Fruit fly (Drosophila melanogaster) whole organism, embryonic: ENCODE measurements around the gene IntS14.

ENCODE experiments used
- Ada2b ChIP-seq: fragments of 200-800 bp; sonication (Bioruptor generic); IDR thresholded peaks from 2 replicates; pipeline ENCODE4 v1.3.6; 2022; ENCODE audit warnings: missing biosample characterization, missing genetic modification characterization
- B-H1 ChIP-seq: fragments of 200-800 bp; sonication (Bioruptor generic); IDR thresholded peaks from 3 replicates; pipeline ENCODE4 v1.3.6; 2022; ENCODE audit warnings: missing biosample characterization, missing genetic modification characterization
- BtbVII ChIP-seq: fragments of 200-800 bp; sonication (Bioruptor generic); optimal IDR thresholded peaks from 3 replicates; lab custom pipeline; 2017; ENCODE audit warnings: missing biosample characterization, mild to moderate bottlenecking, missing genetic modification characterization
- CG12659 ChIP-seq: fragments of 200-800 bp; sonication (Bioruptor generic); optimal IDR thresholded peaks from 3 replicates; lab custom pipeline; 2017; ENCODE audit warnings: mild to moderate bottlenecking, missing biosample characterization, missing genetic modification reagents, missing genetic modification characterization
- CG13624 ChIP-seq: fragments of 200-800 bp; sonication (Bioruptor generic); optimal IDR thresholded peaks from 2 replicates; lab custom pipeline; 2016; ENCODE audit warnings: missing biosample characterization, missing genetic modification characterization
- CG14860 ChIP-seq: fragments of 200-800 bp; sonication (Bioruptor generic); IDR thresholded peaks from 3 replicates; pipeline ENCODE4 v1.3.6; 2022; ENCODE audit warnings: missing biosample characterization, missing genetic modification characterization; ENCODE audit not compliant: partially characterized antibody
- CG17361 ChIP-seq: fragments of 200-800 bp; sonication (Bioruptor generic); IDR thresholded peaks from 3 replicates; pipeline ENCODE4 v1.3.6; 2022; ENCODE audit warnings: missing biosample characterization, missing genetic modification characterization
- CG2678 ChIP-seq: fragments of 200-800 bp; sonication (Bioruptor generic); optimal IDR thresholded peaks from 3 replicates; lab custom pipeline; 2019; ENCODE audit warnings: missing biosample characterization, mild to moderate bottlenecking, missing genetic modification characterization, moderate library complexity
- CG32532 ChIP-seq: fragments of 200-800 bp; sonication (Bioruptor generic); IDR thresholded peaks from 2 replicates; pipeline ENCODE4 v1.3.6; 2022; ENCODE audit warnings: missing biosample characterization, missing genetic modification characterization
- CG3838 ChIP-seq: fragments of 200-800 bp; sonication (Bioruptor generic); optimal IDR thresholded peaks from 3 replicates; lab custom pipeline; 2016; ENCODE audit warnings: missing biosample characterization, missing genetic modification characterization
- CG4404 ChIP-seq: fragments of 200-800 bp; sonication (Bioruptor generic); IDR thresholded peaks from 2 replicates; pipeline ENCODE4 v1.3.6; 2022; ENCODE audit warnings: missing biosample characterization, missing genetic modification characterization
- CG6254 ChIP-seq: fragments of 200-800 bp; sonication (Bioruptor generic); optimal IDR thresholded peaks from 3 replicates; lab custom pipeline; 2017; ENCODE audit warnings: mild to moderate bottlenecking, missing biosample characterization, missing genetic modification reagents, missing genetic modification characterization
- CG6272 ChIP-seq: fragments of 200-800 bp; sonication (Bioruptor generic); IDR thresholded peaks from 2 replicates; pipeline ENCODE4 v1.3.6; 2022; ENCODE audit warnings: missing biosample characterization, missing genetic modification characterization
- CG8281 ChIP-seq: fragments of 200-800 bp; sonication (Bioruptor generic); optimal IDR thresholded peaks from 2 replicates; lab custom pipeline; 2018; ENCODE audit warnings: missing biosample characterization, mild to moderate bottlenecking, missing genetic modification characterization, moderate library complexity
- CG8765 ChIP-seq: fragments of 200-800 bp; sonication (Bioruptor generic); IDR thresholded peaks from 2 replicates; pipeline ENCODE4 v1.3.6; 2022; ENCODE audit warnings: missing biosample characterization, missing genetic modification characterization
- CG9797 ChIP-seq: fragments of 200-800 bp; sonication (Bioruptor generic); optimal IDR thresholded peaks from 3 replicates; lab custom pipeline; 2018; ENCODE audit warnings: missing biosample characterization, mild to moderate bottlenecking, missing genetic modification characterization
- ERR ChIP-seq: fragments of 200-800 bp; sonication (Bioruptor generic); optimal IDR thresholded peaks from 2 replicates; lab custom pipeline; 2016; ENCODE audit warnings: missing biosample characterization, missing genetic modification characterization
- Ets65A ChIP-seq: fragments of 200-800 bp; sonication (Bioruptor generic); peaks from one replicate; lab custom pipeline; 2016; ENCODE audit warnings: missing biosample characterization, missing genetic modification characterization
- GATAe ChIP-seq: fragments of 200-800 bp; sonication (Bioruptor generic); conservative IDR thresholded peaks from 2 replicates; pipeline ENCODE4 v1.3.6; 2022; ENCODE audit warnings: missing biosample characterization, missing genetic modification characterization
- Med ChIP-seq: fragments of 200-800 bp; sonication (Bioruptor generic); peaks from one replicate; lab custom pipeline; 2016; ENCODE audit warnings: missing biosample characterization, missing genetic modification characterization, mild to moderate bottlenecking, inconsistent platforms, moderate library complexity
- Mes4 ChIP-seq: fragments of 200-800 bp; sonication (Bioruptor generic); optimal IDR thresholded peaks from 2 replicates; lab custom pipeline; 2016; ENCODE audit warnings: missing biosample characterization, missing genetic modification characterization
- Oli ChIP-seq: fragments of 200-800 bp; sonication (Bioruptor generic); optimal IDR thresholded peaks from 2 replicates; lab custom pipeline; 2018; ENCODE audit warnings: missing biosample characterization, mild to moderate bottlenecking, missing genetic modification characterization, moderate library complexity
- Pdp1 ChIP-seq, 2 experiments: fragments of 200-800 bp; sonication (Bioruptor generic); optimal IDR thresholded peaks; 3 replicates each; lab custom pipeline; 2016; ENCODE audit warnings: missing biosample characterization in 2 of 2, missing genetic modification characterization in 2 of 2, mild to moderate bottlenecking in 1 of 2, moderate library complexity in 1 of 2
- Poxn ChIP-seq: fragments of 200-800 bp; sonication (Bioruptor generic); IDR thresholded peaks from 2 replicates; pipeline ENCODE4 v1.3.6; 2022; ENCODE audit warnings: missing biosample characterization, missing genetic modification characterization
- Rfx ChIP-seq: fragments of 200-800 bp; sonication (Bioruptor generic); IDR thresholded peaks from 2 replicates; pipeline ENCODE4 v1.3.6; 2022; ENCODE audit warnings: missing biosample characterization, missing genetic modification characterization
- ara ChIP-seq: fragments of 200-800 bp; sonication (Bioruptor generic); IDR thresholded peaks from 2 replicates; pipeline ENCODE4 v1.3.6; 2022; ENCODE audit warnings: missing biosample characterization, missing genetic modification characterization
- bab2 ChIP-seq: fragments of 200-800 bp; sonication (Bioruptor generic); optimal IDR thresholded peaks from 2 replicates; lab custom pipeline; 2016; ENCODE audit warnings: missing biosample characterization, missing genetic modification characterization
- cg ChIP-seq: fragments of 200-800 bp; sonication (Bioruptor generic); optimal IDR thresholded peaks from 3 replicates; lab custom pipeline; 2019; ENCODE audit warnings: missing biosample characterization, mild to moderate bottlenecking, missing genetic modification characterization, moderate library complexity
- corto ChIP-seq: fragments of 200-800 bp; sonication (Bioruptor generic); optimal IDR thresholded peaks from 2 replicates; lab custom pipeline; 2016; ENCODE audit warnings: missing biosample characterization, mild to moderate bottlenecking, missing genetic modification characterization, moderate library complexity
- da ChIP-seq: fragments of 200-800 bp; sonication (Bioruptor generic); optimal IDR thresholded peaks from 2 replicates; lab custom pipeline; 2016; ENCODE audit warnings: missing biosample characterization, missing genetic modification characterization
- danr ChIP-seq: fragments of 200-800 bp; sonication (Bioruptor generic); IDR thresholded peaks from 2 replicates; pipeline ENCODE4 v1.3.6; 2022; ENCODE audit warnings: missing biosample characterization, missing genetic modification characterization
- en ChIP-seq: fragments of 200-800 bp; sonication (Bioruptor generic); optimal IDR thresholded peaks from 2 replicates; lab custom pipeline; 2016; ENCODE audit warnings: missing biosample characterization, missing genetic modification characterization
- exex ChIP-seq: fragments of 200-800 bp; sonication (Bioruptor generic); optimal IDR thresholded peaks from 4 replicates; lab custom pipeline; 2018; ENCODE audit warnings: missing biosample characterization, mild to moderate bottlenecking, missing genetic modification characterization, moderate library complexity
- fd64A ChIP-seq: fragments of 200-800 bp; sonication (Bioruptor generic); optimal IDR thresholded peaks from 3 replicates; lab custom pipeline; 2018; ENCODE audit warnings: missing biosample characterization, mild to moderate bottlenecking, missing genetic modification characterization
- gcm2 ChIP-seq: fragments of 200-800 bp; sonication (Bioruptor generic); optimal IDR thresholded peaks from 2 replicates; lab custom pipeline; 2016; ENCODE audit warnings: missing biosample characterization, missing genetic modification characterization
- gt ChIP-seq: fragments of 200-800 bp; sonication (Bioruptor generic); IDR thresholded peaks from 2 replicates; pipeline ENCODE4 v1.3.6; 2022; ENCODE audit warnings: missing biosample characterization, missing genetic modification characterization
- lab ChIP-seq: fragments of 200-800 bp; sonication (Bioruptor generic); optimal IDR thresholded peaks from 3 replicates; lab custom pipeline; 2017; ENCODE audit warnings: missing biosample characterization, missing genetic modification characterization, mild to moderate bottlenecking, moderate library complexity, missing genetic modification reagents
- nmo ChIP-seq: fragments of 200-800 bp; sonication (Bioruptor generic); optimal IDR thresholded peaks from 2 replicates; lab custom pipeline; 2018; ENCODE audit warnings: missing biosample characterization, mild to moderate bottlenecking, missing genetic modification characterization, moderate library complexity
- oc ChIP-seq: fragments of 200-800 bp; sonication (Bioruptor generic); optimal IDR thresholded peaks from 2 replicates; lab custom pipeline; 2018; ENCODE audit warnings: missing biosample characterization, mild to moderate bottlenecking, missing genetic modification characterization, moderate library complexity
- org-1 ChIP-seq: fragments of 200-800 bp; sonication (Bioruptor generic); optimal IDR thresholded peaks from 2 replicates; lab custom pipeline; 2017; ENCODE audit warnings: missing biosample characterization, missing genetic modification characterization
- pan ChIP-seq, 4 experiments: fragments of >200 bp in 3 of 4; fragments of 200-800 bp in 1 of 4; sonication (Bioruptor generic) in 1 of 4; optimal IDR thresholded peaks in 3 of 4; IDR thresholded peaks in 1 of 4; 2 replicates each; pipeline versions ENCODE4 v1.3.6 to Lab custom; 2017 to 2022; ENCODE audit warnings: missing biosample characterization in 2 of 4, missing genetic modification characterization in 2 of 4, mixed read lengths in 1 of 4
- salm ChIP-seq: fragments of 200-800 bp; sonication (Bioruptor generic); optimal IDR thresholded peaks from 2 replicates; lab custom pipeline; 2018; ENCODE audit warnings: missing biosample characterization, mild to moderate bottlenecking, missing genetic modification characterization
- schlank ChIP-seq: fragments of 200-800 bp; sonication (Bioruptor generic); optimal IDR thresholded peaks from 2 replicates; lab custom pipeline; 2018; ENCODE audit warnings: missing biosample characterization, mild to moderate bottlenecking, missing genetic modification characterization
- seq ChIP-seq: fragments of 200-800 bp; sonication (Bioruptor generic); IDR thresholded peaks from 2 replicates; pipeline ENCODE4 v1.3.6; 2022; ENCODE audit warnings: missing biosample characterization, missing genetic modification characterization
- slbo ChIP-seq: fragments of 200-800 bp; sonication (Bioruptor generic); IDR thresholded peaks from 2 replicates; pipeline ENCODE4 v1.3.6; 2022; ENCODE audit warnings: missing biosample characterization, missing genetic modification characterization
- slp2 ChIP-seq: fragments of 200-800 bp; sonication (Bioruptor generic); optimal IDR thresholded peaks from 2 replicates; lab custom pipeline; 2016; ENCODE audit warnings: missing biosample characterization, missing genetic modification characterization
- sqz ChIP-seq: fragments of 200-800 bp; sonication (Bioruptor generic); optimal IDR thresholded peaks from 3 replicates; lab custom pipeline; 2018; ENCODE audit warnings: missing biosample characterization, mild to moderate bottlenecking, missing genetic modification characterization
- stwl ChIP-seq: fragments of 200-800 bp; sonication (Bioruptor generic); optimal IDR thresholded peaks from 3 replicates; lab custom pipeline; 2018; ENCODE audit warnings: missing biosample characterization, mild to moderate bottlenecking, missing genetic modification characterization, moderate library complexity
- sug ChIP-seq: fragments of 200-800 bp; optimal IDR thresholded peaks from 2 replicates; lab custom pipeline; 2019; ENCODE audit warnings: missing biosample characterization, mild to moderate bottlenecking, missing genetic modification characterization, moderate library complexity
- tx ChIP-seq: fragments of 200-800 bp; sonication (Bioruptor generic); optimal IDR thresholded peaks from 2 replicates; lab custom pipeline; 2016; ENCODE audit warnings: missing biosample characterization, missing genetic modification characterization

Gene IntS14

DNA sequence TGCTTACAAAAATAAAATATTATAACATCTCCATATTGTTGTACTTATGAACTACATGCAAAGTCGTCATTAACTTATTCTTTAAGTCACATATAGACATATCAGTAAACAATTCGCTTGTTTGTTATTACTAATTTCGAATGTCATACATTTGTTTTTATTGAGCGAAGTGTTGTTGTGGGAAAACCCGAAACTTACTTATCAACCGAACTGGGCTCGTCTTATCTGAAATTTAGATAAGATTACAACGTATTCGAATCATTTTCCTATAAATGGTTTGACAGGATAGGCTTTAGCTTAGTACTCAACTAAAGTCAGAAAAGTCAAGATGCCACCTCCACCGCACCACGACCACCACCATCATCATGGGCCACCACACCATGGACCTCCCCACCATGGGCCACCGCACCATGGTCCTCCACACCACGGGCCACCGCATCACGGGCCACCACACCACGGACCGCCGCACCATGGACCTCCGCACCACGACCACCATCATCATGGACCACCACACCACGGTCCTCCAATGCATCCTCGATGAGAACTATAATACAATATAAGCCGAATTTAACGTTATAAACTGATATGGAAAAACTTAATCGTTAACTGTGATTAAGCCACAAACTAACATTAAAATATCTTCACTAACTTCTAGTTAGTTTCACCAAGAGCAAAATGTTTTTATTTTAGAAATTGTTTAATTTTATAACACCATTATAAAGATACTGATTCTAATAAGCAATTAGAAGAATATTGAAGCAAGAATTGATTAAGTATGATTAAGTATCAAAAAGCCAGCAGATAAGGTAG lies 35.9 kb downstream of the IntS14 start, which contains the start of the genes CG43349 and CG5011 (continued):
- no peak for TF ChIP-seq sqz (GFP tag; lab: Kevin White, UChicago)
- TF ChIP-seq Oli (tag; lab: Kevin White, UChicago): no peak
- no peak for TF ChIP-seq corto (GFP tag; lab: Kevin White, UChicago)
- no peak for TF ChIP-seq CG6254 (GFP tag; lab: Kevin White, UChicago)
- TF ChIP-seq fd64A (GFP tag; lab: Kevin White, UChicago): no peak
- no peak for TF ChIP-seq slp2 (GFP tag; lab: Kevin White, UChicago)
- no peak for TF ChIP-seq Mes4 (GFP tag; lab: Kevin White, UChicago)
- no peak for TF ChIP-seq seq (GFP tag; lab: Robert Waterston, UW)
- TF ChIP-seq CG14860: no peak
- TF ChIP-seq gt: no peak
- 0 out of 2 replicates have a peak, but pooled peaks have one; percentile 19 for TF ChIP-seq slbo (GFP tag; lab: Robert Waterston, UW)
- no peak for TF ChIP-seq nmo (GFP tag; lab: Kevin White, UChicago)
- TF ChIP-seq tx (GFP tag; lab: Kevin White, UChicago): no peak
- TF ChIP-seq CG13624 (GFP tag; lab: Kevin White, UChicago): no peak
- TF ChIP-seq CG6272 (GFP tag; lab: Robert Waterston, UW): no peak
- peak; percentile 17; the same call in 1 of the 2 replicates for TF ChIP-seq CG32532 (GFP tag; lab: Robert Waterston, UW)
- TF ChIP-seq Poxn (GFP tag; lab: Robert Waterston, UW): no peak
- no peak for TF ChIP-seq en (GFP tag; lab: Kevin White, UChicago)
- no peak for TF ChIP-seq CG17361 (GFP tag; lab: Robert Waterston, UW)
- TF ChIP-seq Med (GFP tag; lab: Kevin White, UChicago): peak; percentile 57
- no peak for TF ChIP-seq stwl (tag; lab: Kevin White, UChicago)
- no peak for TF ChIP-seq cg (GFP tag; lab: Kevin White, UChicago)
- no peak for TF ChIP-seq CG4404 (GFP tag; lab: Robert Waterston, UW)
- no peak for TF ChIP-seq oc (tag; lab: Kevin White, UChicago)
- no peak for TF ChIP-seq gcm2
- TF ChIP-seq danr (GFP tag; lab: Robert Waterston, UW): no peak
- no peak for TF ChIP-seq CG12659 (GFP tag; lab: Kevin White, UChicago)
- no peak for TF ChIP-seq Ada2b (GFP tag; lab: Robert Waterston, UW)
- TF ChIP-seq Ets65A (GFP tag; lab: Kevin White, UChicago): peak; percentile 42
- TF ChIP-seq schlank (tag; lab: Kevin White, UChicago): no peak
- no peak for TF ChIP-seq ara (GFP tag; lab: Robert Waterston, UW)
- peak; percentile 54 for TF ChIP-seq exex
- TF ChIP-seq CG9797 (GFP tag; lab: Kevin White, UChicago): no peak
- TF ChIP-seq bab2 (GFP tag; lab: Kevin White, UChicago): no peak
- no peak for TF ChIP-seq pan (optimal IDR thresholded peaks at IDR 0.05; lab: Kevin White, UChicago)
- TF ChIP-seq pan (GFP tag; optimal IDR thresholded peaks at IDR 0.05 in 1 of 2, IDR thresholded peaks at IDR 0.05 in 1 of 2): no peak
- TF ChIP-seq org-1 (GFP tag; lab: Kevin White, UChicago): no peak
- no peak for TF ChIP-seq da (GFP tag; lab: Kevin White, UChicago)
- TF ChIP-seq ERR: no peak

DNA sequence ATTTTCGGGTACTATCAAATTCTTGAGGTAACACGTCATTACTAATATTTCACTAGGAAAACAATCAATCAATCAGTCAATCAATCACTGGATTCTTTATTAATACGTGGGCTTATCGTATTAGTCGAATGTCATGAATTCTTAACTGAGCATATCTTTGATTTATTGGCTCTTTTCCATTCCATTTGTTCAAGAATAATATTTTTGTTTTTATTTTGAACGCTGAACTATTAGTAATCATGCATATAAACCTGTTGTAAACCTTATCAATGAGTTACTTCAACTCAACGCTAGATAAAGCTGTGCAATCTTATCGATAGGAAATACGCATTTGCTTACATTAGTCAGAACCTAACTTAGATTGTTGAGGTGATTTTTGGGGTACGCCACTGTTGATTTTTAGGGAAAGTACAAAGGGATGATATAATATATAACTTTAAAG lies 37.2 kb downstream of the IntS14 start:
- peak in 1 of 2 experiments; percentile 1 for TF ChIP-seq Pdp1 (GFP tag; optimal IDR thresholded peaks at IDR 0.05; lab: Kevin White, UChicago)
- 0 out of 2 replicates have a peak, but pooled peaks have one; percentile 55 for TF ChIP-seq GATAe
- TF ChIP-seq BtbVII (GFP tag; lab: Kevin White, UChicago): peak; percentile 67
- no peak for TF ChIP-seq CG8765
- peak; percentile 91 for TF ChIP-seq CG8281 (tag; lab: Kevin White, UChicago)
- TF ChIP-seq CG2678: peak; percentile 14
- TF ChIP-seq sug (tag; lab: Kevin White, UChicago): peak; percentile 26
- no peak for TF ChIP-seq B-H1
- no peak for TF ChIP-seq stwl (tag; lab: Kevin White, UChicago)
- TF ChIP-seq exex: peak; percentile 97
- TF ChIP-seq CG3838 (GFP tag; lab: Kevin White, UChicago): no peak
- TF ChIP-seq lab: peak; percentile 79
- TF ChIP-seq Rfx: no peak
- peak; percentile 81 for TF ChIP-seq salm (tag; lab: Kevin White, UChicago)
